Worm (Caenorhabditis elegans) whole organism, L1 larva: ENCODE data around the gene nprl-3.

Source experiments
- blmp-1 ChIP-seq: fragments of 150-350 bp; optimal IDR thresholded peaks from 2 replicates; lab custom pipeline; 2014; ENCODE audit warnings: missing biosample characterization, missing genetic modification characterization
- egl-27 ChIP-seq, 2 experiments: fragments of 150-350 bp in 1 of 2; sonication (generic microtip); optimal IDR thresholded peaks; 3 replicates each; lab custom pipeline; 2017 to 2018; ENCODE audit warnings: missing biosample characterization in 2 of 2, missing genetic modification characterization in 2 of 2, missing genetic modification reagents in 2 of 2
- mab-9 ChIP-seq: fragments of 200-800 bp; sonication (Bioruptor generic); IDR thresholded peaks from 2 replicates; pipeline ENCODE4 v1.3.6; 2022; ENCODE audit warnings: missing genetic modification reagents, missing genetic modification characterization, missing compliant biosample characterization

ce11 chrIV:8318799-8319198 lies 21.5 kb downstream of the nprl-3 start:
- TF ChIP-seq blmp-1 (tag; lab: Kevin White, UChicago) (peak; percentile 76), egl-27 (tag; optimal IDR thresholded peaks at IDR 0.05; lab: Kevin White, UChicago) (no peak), mab-9 (GFP tag; lab: Robert Waterston, UW) (no peak)
